Fruit fly (Drosophila melanogaster): Measurements from ENCODE around the gene CG42823.

DNA sequence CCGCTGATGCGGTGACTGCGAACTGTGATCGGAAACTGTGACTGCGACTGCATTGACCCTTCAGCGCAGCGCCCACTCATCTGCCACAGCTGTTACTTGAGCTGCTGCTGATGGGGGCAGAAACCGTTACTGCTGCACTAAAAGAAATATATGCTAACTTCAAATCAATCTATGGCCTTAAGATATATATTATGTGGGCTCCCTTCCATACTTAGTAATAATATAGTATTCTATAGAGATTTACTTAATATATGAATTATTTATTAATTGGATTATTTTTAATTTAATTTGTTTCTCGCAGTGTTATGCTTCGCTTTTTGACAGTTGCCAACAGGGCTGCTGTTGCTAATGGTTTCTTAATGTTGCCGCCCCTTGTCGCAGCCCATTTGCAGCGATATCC, 25.9 kb downstream of the CG42823 start:
- peak; percentile 36 for TF ChIP-seq HLH106 (tag; optimal IDR thresholded peaks at IDR 0.05)
- TF ChIP-seq Abd-B (GFP tag; optimal IDR thresholded peaks at IDR 0.05): no peak
- TF ChIP-seq GATAd (GFP tag; optimal IDR thresholded peaks at IDR 0.05): no peak
- TF ChIP-seq Jra (GFP tag; optimal IDR thresholded peaks at IDR 0.05): no peak
- TF ChIP-seq sage (GFP tag; optimal IDR thresholded peaks at IDR 0.05): no peak
- no peak for TF ChIP-seq brk (GFP tag; optimal IDR thresholded peaks at IDR 0.05)
